Fruit fly (Drosophila melanogaster) whole organism, pupa: ENCODE measurements around the gene CG43996.

Experiments
- CG13204 ChIP-seq: fragments of 200-800 bp; sonication (Bioruptor generic); optimal IDR thresholded peaks from 2 replicates; lab custom pipeline; 2018; ENCODE audit warnings: missing biosample characterization, mild to moderate bottlenecking, missing genetic modification characterization, moderate library complexity
- CG17806 ChIP-seq: fragments of 200-800 bp; sonication (Bioruptor generic); optimal IDR thresholded peaks from 2 replicates; lab custom pipeline; 2018; ENCODE audit warnings: missing biosample characterization, mild to moderate bottlenecking, missing genetic modification characterization, moderate library complexity
- CG32121 ChIP-seq: fragments of 200-800 bp; sonication (Bioruptor generic); IDR thresholded peaks from 2 replicates; pipeline ENCODE4 v1.3.6; 2022; ENCODE audit warnings: missing biosample characterization, missing genetic modification characterization
- CG9948 ChIP-seq: fragments of 200-800 bp; sonication (Bioruptor generic); optimal IDR thresholded peaks from 2 replicates; lab custom pipeline; 2018; ENCODE audit warnings: missing biosample characterization, mild to moderate bottlenecking, missing genetic modification characterization, moderate library complexity
- EcR ChIP-seq: fragments of 200-800 bp; sonication (Bioruptor generic); optimal IDR thresholded peaks from 3 replicates; lab custom pipeline; 2019; ENCODE audit warnings: missing biosample characterization, missing genetic modification characterization, mild to moderate bottlenecking, moderate library complexity, missing genetic modification reagents
- Ets98B ChIP-seq: fragments of 200-800 bp; sonication (Bioruptor generic); IDR thresholded peaks from 2 replicates; pipeline ENCODE4 v1.3.6; 2022; ENCODE audit warnings: missing biosample characterization, missing genetic modification characterization
- Pif1A ChIP-seq: fragments of 200-800 bp; sonication (Bioruptor generic); optimal IDR thresholded peaks from 3 replicates; lab custom pipeline; 2016; ENCODE audit warnings: missing biosample characterization, missing genetic modification characterization
- Pif1B ChIP-seq: fragments of 200-800 bp; sonication (Bioruptor generic); optimal IDR thresholded peaks from 3 replicates; lab custom pipeline; 2016; ENCODE audit warnings: missing biosample characterization, missing genetic modification characterization
- Snoo ChIP-seq: fragments of 200-800 bp; sonication (Bioruptor generic); optimal IDR thresholded peaks from 3 replicates; lab custom pipeline; 2017; ENCODE audit warnings: missing biosample characterization, mild to moderate bottlenecking, missing genetic modification characterization, inconsistent platforms
- fd96Ca ChIP-seq: fragments of 200-800 bp; sonication (Bioruptor generic); IDR thresholded peaks from 3 replicates; pipeline ENCODE4 v1.3.6; 2022; ENCODE audit warnings: missing biosample characterization, missing genetic modification characterization

dm6 chrX:17022004-17022403 lies at the start of gene CG43996:
- TF ChIP-seq EcR (GFP tag; lab: Kevin White, UChicago): no peak
- TF ChIP-seq Pif1A (GFP tag; lab: Kevin White, UChicago): no peak
- no peak for TF ChIP-seq CG9948
- TF ChIP-seq CG13204 (GFP tag; lab: Kevin White, UChicago): no peak
- no peak for TF ChIP-seq fd96Ca (GFP tag; lab: Robert Waterston, UW)
- no peak for TF ChIP-seq Ets98B (GFP tag; lab: Robert Waterston, UW)
- TF ChIP-seq Pif1B: no peak
- no peak for TF ChIP-seq CG17806 (tag; lab: Kevin White, UChicago)
- no peak for TF ChIP-seq CG32121 (GFP tag; lab: Robert Waterston, UW)
- no peak for TF ChIP-seq Snoo (tag; lab: Kevin White, UChicago)
